Worm (Caenorhabditis elegans) whole organism, early embryonic: ENCODE data around the gene tsp-10.

Experiments
- pes-1 ChIP-seq: fragments of 200-800 bp; sonication (Bioruptor generic); IDR thresholded peaks from 2 replicates; pipeline ENCODE4 v1.3.6; 2022; ENCODE audit warnings: missing genetic modification reagents, missing genetic modification characterization, missing compliant biosample characterization
- tbx-11 ChIP-seq: fragments of 200-800 bp; sonication (Bioruptor generic); IDR thresholded peaks from 2 replicates; pipeline ENCODE4 v1.3.6; 2022; ENCODE audit warnings: missing genetic modification characterization, missing compliant biosample characterization

DNA sequence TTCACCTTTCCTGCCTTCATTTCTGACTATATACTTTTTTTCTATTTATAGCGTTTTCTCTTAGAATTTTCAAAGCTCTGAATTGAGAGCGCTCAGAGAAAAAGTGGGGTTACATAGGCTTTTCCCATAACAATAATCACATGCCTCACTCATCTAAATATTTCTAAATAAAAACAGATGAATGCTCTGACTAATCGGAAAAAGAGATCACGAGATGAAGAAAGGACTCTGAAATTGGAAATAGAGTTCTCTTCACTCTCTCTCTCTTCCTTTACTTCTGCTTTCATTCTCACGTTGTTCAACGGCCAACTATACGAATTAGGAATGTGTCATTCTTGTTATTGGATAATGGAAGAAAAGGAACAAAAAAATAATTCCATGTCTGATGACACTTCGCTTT, 29.3 kb upstream of the tsp-10 start:
- no peak for TF ChIP-seq tbx-11 (GFP tag; lab: Robert Waterston, UW)
- TF ChIP-seq pes-1: no peak
